Worm (Caenorhabditis elegans) whole organism, late embryonic: ENCODE results near the gene T20D3.14.

Experiments used
- ama-1 ChIP-seq: fragments of 150-350 bp; optimal IDR thresholded peaks from 2 replicates; lab custom pipeline; 2014
- ceh-19 ChIP-seq: fragments of 200-800 bp; sonication (Bioruptor generic); optimal IDR thresholded peaks from 2 replicates; lab custom pipeline; 2018; ENCODE audit warnings: mild to moderate bottlenecking, missing genetic modification characterization, missing compliant biosample characterization
- dve-1 ChIP-seq: sonication (generic microtip); optimal IDR thresholded peaks from 2 replicates; lab custom pipeline; 2017; ENCODE audit warnings: antibody characterized with exemption, mild to moderate bottlenecking, missing genetic modification characterization, missing compliant biosample characterization
- lim-6 ChIP-seq: sonication (generic microtip); optimal IDR thresholded peaks from 2 replicates; lab custom pipeline; 2016; ENCODE audit warnings: missing genetic modification characterization, missing compliant biosample characterization
- odd-2 ChIP-seq: sonication (generic microtip); optimal IDR thresholded peaks from 2 replicates; lab custom pipeline; 2017; ENCODE audit warnings: antibody characterized with exemption, mild to moderate bottlenecking, missing genetic modification characterization, missing compliant biosample characterization
- pha-2 ChIP-seq: sonication (generic microtip); optimal IDR thresholded peaks from 2 replicates; lab custom pipeline; 2017; ENCODE audit warnings: mild to moderate bottlenecking, missing genetic modification characterization, missing compliant biosample characterization
- pqm-1 ChIP-seq: sonication (generic microtip); optimal IDR thresholded peaks from 2 replicates; lab custom pipeline; 2016; ENCODE audit warnings: missing genetic modification characterization, missing compliant biosample characterization
- rnt-1 ChIP-seq: sonication (generic microtip); optimal IDR thresholded peaks from 2 replicates; lab custom pipeline; 2016; ENCODE audit warnings: missing genetic modification characterization, missing compliant biosample characterization
- unc-86 ChIP-seq: sonication (generic microtip); optimal IDR thresholded peaks from 2 replicates; lab custom pipeline; 2016; ENCODE audit warnings: missing genetic modification characterization, missing compliant biosample characterization

DNA sequence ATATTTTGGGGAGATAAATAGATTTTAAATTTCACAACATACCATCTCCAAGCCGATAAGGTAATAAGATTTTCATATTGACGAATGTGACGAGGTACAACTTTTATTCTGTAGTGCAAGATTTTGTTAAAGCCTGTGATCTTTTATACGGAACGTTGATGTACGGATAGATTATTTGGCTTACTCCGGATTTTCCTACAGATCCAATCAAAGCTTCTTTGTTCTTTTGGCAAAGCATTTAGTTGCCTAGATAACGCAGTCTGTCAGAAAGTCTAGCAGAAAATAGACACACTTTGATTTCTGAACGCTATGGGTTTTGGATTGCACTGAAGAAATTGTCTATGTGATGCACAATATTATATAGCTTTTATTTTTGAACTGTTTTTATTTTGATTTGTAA lies 36.6 kb downstream of the T20D3.14 start, which contains the start of gene F49C12.2:
- TF ChIP-seq rnt-1 (tag; lab: Kevin White, UChicago) (no peak), dve-1 (tag; lab: Kevin White, UChicago) (no peak), lim-6 (no peak), pha-2 (tag; lab: Kevin White, UChicago) (no peak), ama-1 (lab: Kevin White, UChicago) (no peak), odd-2 (tag; lab: Kevin White, UChicago) (no peak), unc-86 (tag; lab: Kevin White, UChicago) (no peak), pqm-1 (tag; lab: Kevin White, UChicago) (no peak), ceh-19 (no peak)
